Fruit fly (Drosophila melanogaster) whole organism: ENCODE results near the gene Gr22a.

ENCODE experiments used
- EcR ChIP-seq, 2 experiments: fragments of >200 bp; optimal IDR thresholded peaks; 2 replicates each; lab custom pipeline; 2017; ENCODE audit warnings: missing biosample characterization in 2 of 2, missing genetic modification characterization in 2 of 2, missing genetic modification reagents in 2 of 2
- psq ChIP-seq: fragments of >200 bp; optimal IDR thresholded peaks from 2 replicates; lab custom pipeline; 2017

dm6 chr2L:1751953-1752352 lies 42.8 kb downstream of the Gr22a start, which contains the start of the genes CG17712 and CG17648:
- no peak for TF ChIP-seq psq (lab: Kevin White, UChicago)
- no peak for TF ChIP-seq EcR (GFP tag; optimal IDR thresholded peaks at IDR 0.05; lab: Kevin White, UChicago)
